Fruit fly (Drosophila melanogaster): ENCODE results near the gene alpha-Est5.

Gene alpha-Est5

dm6 chr3R:7506314-7506988, 29.7 kb downstream of the alpha-Est5 start (continued):
- TF ChIP-seq aop (GFP tag; IDR thresholded peaks at IDR 0.05) (no peak), Atf6 (GFP tag; IDR thresholded peaks at IDR 0.05) (peak; percentile 94), CG31224 (GFP tag; IDR thresholded peaks at IDR 0.05) (peak; percentile 83), hb (GFP tag; IDR thresholded peaks at IDR 0.05; ENCODE audit: partially characterized antibody) (no peak), CG11247 (GFP tag; IDR thresholded peaks at IDR 0.05) (peak; percentile 88), Oli (tag; optimal IDR thresholded peaks at IDR 0.05) (peak; percentile 76), CG5245 (GFP tag; optimal IDR thresholded peaks at IDR 0.05) (peak; percentile 49), CG5180 (GFP tag; optimal IDR thresholded peaks at IDR 0.05) (no peak), Rx (GFP tag; IDR thresholded peaks at IDR 0.05) (no peak), Gug (GFP tag; IDR thresholded peaks at IDR 0.05) (peak; percentile 67; the same call in 2 of the 4 replicates), CG1792 (GFP tag; optimal IDR thresholded peaks at IDR 0.05) (peak; percentile 82), TFAM (GFP tag; optimal IDR thresholded peaks at IDR 0.05) (no peak), lbe (GFP tag; optimal IDR thresholded peaks at IDR 0.05) (no peak), klu (GFP tag; IDR thresholded peaks at IDR 0.05) (peak; percentile 70; the same call in 1 of the 2 replicates), HmgD (GFP tag; optimal IDR thresholded peaks at IDR 0.05) (peak; percentile 34), Mes4 (GFP tag; optimal IDR thresholded peaks at IDR 0.05) (peak; percentile 32), CG13775 (GFP tag; optimal IDR thresholded peaks at IDR 0.05) (peak; percentile 81), danr (GFP tag; IDR thresholded peaks at IDR 0.05) (0 out of 2 replicates have a peak, but pooled peaks have one; percentile 45), CG8281 (tag; optimal IDR thresholded peaks at IDR 0.05) (peak; percentile 37), CG4730 (GFP tag; IDR thresholded peaks at IDR 0.05) (peak; percentile 62), dmrt11E (tag; optimal IDR thresholded peaks at IDR 0.05) (no peak), insv (GFP tag; optimal IDR thresholded peaks at IDR 0.05) (no peak), HLHmδ (GFP tag; optimal IDR thresholded peaks at IDR 0.05) (no peak), crc (GFP tag; optimal IDR thresholded peaks at IDR 0.05) (peak; percentile 83), Nf-YA (GFP tag; IDR thresholded peaks at IDR 0.05) (no peak), Deaf1 (tag; optimal IDR thresholded peaks at IDR 0.05) (peak; percentile 59), CG8089 (GFP tag; optimal IDR thresholded peaks at IDR 0.05) (peak; percentile 55), Awh (GFP tag; IDR thresholded peaks at IDR 0.05) (no peak), CG6765 (GFP tag; optimal IDR thresholded peaks at IDR 0.05) (peak; percentile 59), CG7963 (GFP tag; IDR thresholded peaks at IDR 0.05; ENCODE audit: partially characterized antibody) (no peak), CG6791 (GFP tag; IDR thresholded peaks at IDR 0.05; ENCODE audit: partially characterized antibody) (no peak), pzg (GFP tag; optimal IDR thresholded peaks at IDR 0.05) (peak; percentile 14), Sox100B (GFP tag; optimal IDR thresholded peaks at IDR 0.05) (peak; percentile 17), CG4328 (GFP tag; optimal IDR thresholded peaks at IDR 0.05) (peak; percentile 26), ro (GFP tag; IDR thresholded peaks at IDR 0.05) (no peak), CG6689 (GFP tag; IDR thresholded peaks at IDR 0.05) (peak; percentile 57), bbx (GFP tag; IDR thresholded peaks at IDR 0.05; ENCODE audit: partially characterized antibody) (no peak), oc (tag; optimal IDR thresholded peaks at IDR 0.05) (no peak), zfh2 (GFP tag; optimal IDR thresholded peaks at IDR 0.05) (peak; percentile 93), hth (optimal IDR thresholded peaks at IDR 0.05) (no peak), fu2 (GFP tag; optimal IDR thresholded peaks at IDR 0.05) (peak; percentile 87), Usf (GFP tag; optimal IDR thresholded peaks at IDR 0.05) (peak; percentile 66), Antp (GFP tag; optimal IDR thresholded peaks at IDR 0.05) (peak; percentile 82), CG12155 (GFP tag; optimal IDR thresholded peaks at IDR 0.05) (peak; percentile 88), ham (GFP tag; IDR thresholded peaks at IDR 0.05) (peak; percentile 36; the same call in 1 of the 2 replicates), CG18619 (GFP tag; optimal IDR thresholded peaks at IDR 0.05) (peak; percentile 80), stc (GFP tag; IDR thresholded peaks at IDR 0.05) (peak; percentile 56), CG43689 (GFP tag; IDR thresholded peaks at IDR 0.05) (peak; percentile 66), Sry-δ (GFP tag; optimal IDR thresholded peaks at IDR 0.05) (peak; percentile 56), CG12744 (GFP tag; optimal IDR thresholded peaks at IDR 0.05) (peak; percentile 86), kah (GFP tag; optimal IDR thresholded peaks at IDR 0.05) (no peak)
